ENCODE assay signal across 1 fruit fly cellular context in the genomic region with DNA sequence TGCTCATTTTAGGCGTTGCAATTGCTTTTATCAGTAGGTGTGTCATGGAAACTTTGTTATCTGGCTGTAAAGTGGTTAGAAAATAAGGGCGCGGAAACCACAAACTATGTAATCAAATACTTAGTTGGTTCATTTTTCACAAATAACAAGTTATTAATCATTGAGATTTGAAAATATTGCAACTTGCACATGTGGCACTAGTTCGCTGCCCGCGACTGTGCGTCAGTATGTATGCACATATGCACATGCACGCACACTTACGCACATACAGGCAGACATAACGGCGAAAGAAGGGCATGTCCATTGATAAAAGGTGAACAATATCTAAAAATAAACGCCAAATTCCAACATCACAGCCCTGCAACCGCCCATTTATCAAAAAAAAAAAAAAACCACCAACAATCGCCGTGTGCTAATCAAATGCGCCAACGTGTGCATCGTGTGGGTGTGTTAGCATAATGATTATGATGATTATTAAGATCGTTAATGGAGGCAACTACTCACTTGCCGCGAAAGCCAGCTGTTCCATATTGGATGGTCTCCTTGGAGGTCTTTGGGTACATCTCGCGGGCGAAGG.
TF ChIP-seq lines count a peak whose summit lies in the region.

No protein-coding gene starts in this region.

TF ChIP-seq in whole organism, embryonic, 481 proteins besides CTCF, POLR2A, EP300 and RAD21 (continued from another document):
- TF ChIP-seq CG11695 (GFP tag; IDR thresholded peaks at IDR 0.05; lab: Robert Waterston, UW) (peak; percentile 47), gro (GFP tag; optimal IDR thresholded peaks at IDR 0.05; lab: Kevin White, UChicago) (no peak), lov (optimal IDR thresholded peaks at IDR 0.05; lab: Kevin White, UChicago) (no peak), lov (GFP tag; IDR thresholded peaks at IDR 0.05; lab: Robert Waterston, UW) (peak; percentile 85), Adf1 (GFP tag; IDR thresholded peaks at IDR 0.05; lab: Robert Waterston, UW) (no peak)
